Fruit fly (Drosophila melanogaster) Kc167 (cell line): ENCODE data around the gene noi.

ENCODE experiments used
- Myc ChIP-seq: fragments of >200 bp; optimal IDR thresholded peaks from 2 replicates; lab custom pipeline; 2017; ENCODE audit warnings: missing external identifiers
- Sin3A ChIP-seq: fragments of >200 bp; optimal IDR thresholded peaks from 2 replicates; lab custom pipeline; 2018; ENCODE audit warnings: missing external identifiers
- h ChIP-seq: fragments of >200 bp; optimal IDR thresholded peaks from 3 replicates; lab custom pipeline; 2018; ENCODE audit warnings: missing external identifiers
- insv ChIP-seq: fragments of >200 bp; optimal IDR thresholded peaks from 3 replicates; lab custom pipeline; 2018; ENCODE audit warnings: missing external identifiers
- psq ChIP-seq: fragments of >200 bp; optimal IDR thresholded peaks from 2 replicates; lab custom pipeline; 2017; ENCODE audit warnings: missing external identifiers
- ttk ChIP-seq: sonication (Bioruptor generic); optimal IDR thresholded peaks from 2 replicates; lab custom pipeline; 2017; ENCODE audit warnings: missing external identifiers

noi gene

DNA sequence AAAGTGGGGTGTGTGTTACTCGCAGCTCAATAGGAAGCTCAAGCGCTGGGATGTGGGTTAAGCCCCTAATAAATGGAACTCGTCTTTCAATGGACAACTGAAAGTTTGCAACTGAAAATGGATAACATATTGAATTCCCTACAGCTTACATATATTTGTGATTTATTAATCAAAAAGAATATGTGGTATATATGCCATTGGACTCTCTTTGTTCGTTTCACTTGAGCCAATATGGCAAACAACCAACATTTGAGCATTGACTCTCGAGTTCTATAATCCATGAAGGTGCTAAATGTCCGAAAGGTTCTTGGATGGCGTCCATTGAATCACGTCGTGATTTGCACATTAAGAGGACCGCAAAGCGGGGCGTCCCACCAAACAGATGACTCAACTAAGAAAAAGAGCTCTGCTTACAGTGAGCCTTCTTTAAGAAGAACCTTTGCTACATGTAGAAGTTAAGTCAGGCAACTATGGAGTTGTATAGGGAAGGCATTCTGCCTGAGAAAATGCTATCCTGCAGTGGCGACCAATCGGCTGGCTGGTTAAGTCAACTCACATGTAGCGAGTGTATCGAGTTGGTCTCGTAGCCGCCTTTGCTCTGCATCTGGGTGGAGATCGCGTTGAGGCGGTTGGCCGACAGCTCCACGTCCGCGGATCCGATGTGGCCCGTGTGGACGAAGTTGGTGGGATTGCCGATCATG lies 26.8 kb upstream of the noi start:
- TF ChIP-seq Sin3A (lab: Kevin White, UChicago) = no peak
- TF ChIP-seq insv (lab: Kevin White, UChicago) = no peak
- no peak for TF ChIP-seq Myc (lab: Kevin White, UChicago)
- no peak for TF ChIP-seq h (lab: Kevin White, UChicago)
- no peak for TF ChIP-seq psq
- no peak for TF ChIP-seq ttk (lab: Kevin White, UChicago)

DNA sequence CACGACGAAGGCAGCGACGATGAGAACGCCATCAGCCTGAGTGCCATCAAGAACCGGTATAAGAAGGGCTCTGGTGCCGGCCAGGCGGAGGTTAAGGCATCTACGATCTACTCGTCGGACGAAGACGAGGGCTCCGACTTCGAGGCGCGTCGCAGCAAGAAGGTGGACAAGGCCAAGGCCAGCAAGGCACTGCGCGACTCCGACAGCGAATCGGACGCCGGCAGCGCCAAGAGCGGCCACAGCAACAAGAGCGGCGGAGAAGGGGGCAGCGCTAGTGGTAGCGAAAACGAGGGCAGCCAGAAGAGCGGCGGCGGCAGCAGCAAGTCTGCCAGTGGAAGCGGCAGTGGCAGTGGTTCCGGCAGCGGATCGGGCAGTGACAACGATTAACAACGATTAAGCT lies 24.2 kb upstream of the noi start:
- TF ChIP-seq Myc (lab: Kevin White, UChicago) = no peak
- no peak for TF ChIP-seq ttk (lab: Kevin White, UChicago)
- TF ChIP-seq psq = no peak
- TF ChIP-seq insv (lab: Kevin White, UChicago) = no peak
- TF ChIP-seq h (lab: Kevin White, UChicago) = no peak
- TF ChIP-seq Sin3A (lab: Kevin White, UChicago) = no peak

DNA sequence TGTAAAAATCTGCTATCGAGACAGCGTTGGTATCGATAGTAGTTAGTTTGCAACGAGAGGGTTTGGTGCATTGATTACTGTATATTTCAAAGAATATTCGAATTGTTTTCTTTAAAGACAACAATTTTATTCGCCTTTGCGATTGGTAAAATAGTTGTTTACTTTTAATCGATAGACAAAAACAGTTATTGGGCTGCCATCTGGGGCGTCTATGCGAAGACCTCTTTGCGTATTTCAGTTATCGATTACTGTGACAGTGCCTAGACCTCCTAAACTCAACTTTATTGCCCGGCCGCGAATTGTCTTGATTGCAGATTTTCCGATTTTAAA lies 21.8 kb upstream of the noi start, which contains the start of gene Atu:
Gene Atu, plus strand, starts transcription at position 245 of the 330 bp plus-strand sequence.
- TF ChIP-seq h (lab: Kevin White, UChicago) = no peak
- no peak for TF ChIP-seq Sin3A (lab: Kevin White, UChicago)
- TF ChIP-seq ttk (lab: Kevin White, UChicago) = no peak
- no peak for TF ChIP-seq insv (lab: Kevin White, UChicago)
- no peak for TF ChIP-seq Myc (lab: Kevin White, UChicago)
- no peak for TF ChIP-seq psq

DNA sequence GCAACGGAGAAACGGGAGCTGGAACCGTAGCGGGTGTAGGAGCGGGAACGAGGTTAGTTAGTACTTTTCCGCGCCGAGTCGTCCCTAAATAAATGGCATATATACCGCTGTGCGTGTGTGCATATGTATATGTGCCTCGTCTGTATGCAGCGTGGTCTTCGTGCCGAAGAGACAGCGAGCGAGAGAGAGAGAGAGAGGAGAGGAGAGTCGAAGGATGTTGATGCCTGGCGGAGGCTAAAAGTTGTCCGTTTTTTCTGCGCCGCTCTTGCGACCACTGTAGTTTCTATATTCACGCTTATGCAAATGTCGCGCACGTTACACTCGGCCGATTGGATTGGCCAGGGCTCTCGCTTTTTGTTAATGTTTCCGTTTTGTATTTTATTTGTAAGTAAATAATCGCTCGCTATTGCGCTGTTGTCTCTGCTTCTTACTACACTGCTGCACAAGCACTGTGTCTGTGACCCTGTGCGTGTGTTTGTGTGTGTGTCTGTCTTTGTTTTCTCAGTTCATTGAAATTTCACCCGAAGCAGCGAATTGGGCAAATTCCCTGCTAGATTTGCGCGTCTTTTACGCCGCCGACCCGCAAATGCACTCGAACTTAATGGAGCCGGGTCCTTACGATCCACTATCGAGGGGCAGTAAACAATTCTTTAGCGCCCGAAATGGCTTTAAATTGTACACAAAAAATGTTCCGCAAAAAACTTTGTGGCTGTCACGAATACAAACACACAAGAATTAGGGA lies 21.3 kb upstream of the noi start, which contains the start of gene Rga:
Gene Rga, minus strand, starts transcription at position 741 of the 742 bp plus-strand sequence.
- TF ChIP-seq insv (lab: Kevin White, UChicago) (no peak), psq (no peak), h (lab: Kevin White, UChicago) (no peak), ttk (lab: Kevin White, UChicago) (no peak), Myc (lab: Kevin White, UChicago) (no peak), Sin3A (lab: Kevin White, UChicago) (no peak)

DNA sequence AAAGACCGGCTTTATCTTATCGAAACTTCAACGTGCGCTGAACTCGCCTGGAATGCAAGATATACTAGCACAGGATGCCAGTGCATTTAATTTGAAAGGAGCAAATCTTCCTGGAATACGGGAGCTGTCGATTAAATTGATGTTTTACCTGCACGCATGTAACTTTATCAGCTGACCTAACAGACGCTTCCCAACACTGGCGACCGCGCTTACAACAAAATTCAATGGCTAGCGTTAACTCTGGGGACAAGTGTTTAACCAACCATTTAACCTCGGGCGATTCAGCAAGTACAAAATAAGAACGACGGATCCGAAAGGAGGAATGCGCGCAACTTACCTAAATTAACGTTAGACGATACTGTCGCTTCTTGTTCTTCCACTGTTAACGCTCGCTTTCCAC lies 20.5 kb upstream of the noi start:
- TF ChIP-seq Sin3A (lab: Kevin White, UChicago) (no peak), insv (lab: Kevin White, UChicago) (no peak), h (lab: Kevin White, UChicago) (no peak), psq (no peak), Myc (lab: Kevin White, UChicago) (no peak), ttk (lab: Kevin White, UChicago) (no peak)

DNA sequence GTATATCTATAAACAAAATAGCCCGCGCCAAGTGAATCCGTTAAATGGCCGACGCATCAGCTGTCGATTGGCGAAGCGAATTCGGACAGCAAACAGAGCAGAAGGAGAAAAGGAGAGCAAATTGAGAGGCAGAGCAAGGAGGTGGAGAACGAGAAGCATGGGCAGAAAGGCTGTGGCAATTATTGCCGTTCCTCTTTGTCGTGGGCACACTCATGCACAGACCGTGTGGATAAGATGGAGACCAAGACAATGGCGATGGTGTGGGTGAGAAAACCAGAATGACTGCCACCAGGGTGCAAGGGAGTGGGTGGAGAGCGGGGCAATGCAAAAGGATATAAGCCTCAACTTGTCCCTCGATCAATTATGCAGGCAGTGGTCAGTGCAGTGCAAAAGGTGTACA lies 19.9 kb upstream of the noi start:
- TF ChIP-seq h (lab: Kevin White, UChicago) (no peak), Myc (lab: Kevin White, UChicago) (no peak), Sin3A (lab: Kevin White, UChicago) (no peak), insv (lab: Kevin White, UChicago) (no peak), psq (no peak), ttk (lab: Kevin White, UChicago) (no peak)

DNA sequence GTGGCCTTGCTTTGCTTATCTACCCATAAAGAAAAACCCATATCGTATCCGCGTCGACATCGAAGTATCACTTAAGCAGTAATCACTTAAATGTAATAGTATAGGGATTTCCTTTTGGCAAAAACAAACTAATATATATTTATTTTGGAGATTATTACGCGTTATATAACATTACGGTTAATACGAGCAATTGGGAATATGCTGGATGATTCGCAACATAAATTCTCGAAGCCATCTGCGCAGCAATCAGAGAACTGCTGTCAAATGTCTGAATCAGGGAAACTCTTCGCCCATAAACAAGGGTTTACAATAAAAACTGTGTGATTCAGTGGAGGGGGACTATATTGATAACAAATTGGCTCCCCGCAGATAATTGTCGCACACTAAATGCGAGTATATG lies 19.4 kb upstream of the noi start:
- no peak for TF ChIP-seq ttk (lab: Kevin White, UChicago)
- no peak for TF ChIP-seq h (lab: Kevin White, UChicago)
- no peak for TF ChIP-seq Sin3A (lab: Kevin White, UChicago)
- no peak for TF ChIP-seq insv (lab: Kevin White, UChicago)
- TF ChIP-seq Myc (lab: Kevin White, UChicago) = no peak
- TF ChIP-seq psq = no peak

DNA sequence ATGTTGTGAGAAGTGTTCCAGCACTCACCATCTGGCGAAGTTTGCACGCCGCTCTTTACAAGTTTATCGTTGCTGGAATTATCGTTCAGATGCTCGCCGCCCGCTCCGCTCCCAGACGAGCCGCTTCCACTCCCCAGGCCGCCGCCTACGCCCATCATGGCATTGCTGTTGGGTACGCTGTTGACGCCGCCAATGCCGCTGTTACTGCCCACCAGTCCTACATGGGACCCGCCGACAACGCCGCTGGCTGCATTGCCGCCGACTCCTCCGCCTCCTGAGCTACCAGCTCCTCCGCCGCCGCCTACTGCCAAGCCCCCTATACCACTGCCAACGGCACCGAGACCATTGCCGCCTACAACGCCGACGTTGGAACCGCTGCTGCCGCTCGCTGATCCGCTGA lies 17.2 kb upstream of the noi start:
- TF ChIP-seq Sin3A (lab: Kevin White, UChicago) (no peak), ttk (lab: Kevin White, UChicago) (no peak), psq (no peak), h (lab: Kevin White, UChicago) (no peak), insv (lab: Kevin White, UChicago) (no peak), Myc (lab: Kevin White, UChicago) (no peak)

DNA sequence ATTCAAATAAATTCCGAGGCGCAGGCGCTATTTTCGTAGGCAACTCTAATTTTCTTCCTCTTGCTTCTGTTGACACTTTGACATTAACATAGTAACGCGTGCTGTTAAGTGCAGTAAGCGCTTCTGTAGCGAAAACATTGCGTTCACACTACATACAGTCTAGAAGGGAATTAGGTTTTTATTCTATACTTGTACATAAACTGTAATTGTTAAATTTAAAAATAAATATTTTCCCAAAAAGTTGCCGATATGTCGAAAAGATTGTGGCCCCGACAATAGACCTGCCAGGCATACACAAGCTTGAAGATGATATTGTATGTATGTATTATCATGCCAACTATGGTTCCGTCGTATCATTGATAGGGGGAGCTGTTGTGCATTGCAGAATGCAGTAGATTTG lies 15.2 kb upstream of the noi start, which contains the start of gene asl:
Gene asl, minus strand, starts transcription at position 67 of the 400 bp plus-strand sequence.
- TF ChIP-seq psq (no peak), Sin3A (lab: Kevin White, UChicago) (no peak), ttk (lab: Kevin White, UChicago) (no peak), h (lab: Kevin White, UChicago) (no peak), insv (lab: Kevin White, UChicago) (no peak), Myc (lab: Kevin White, UChicago) (no peak)

DNA sequence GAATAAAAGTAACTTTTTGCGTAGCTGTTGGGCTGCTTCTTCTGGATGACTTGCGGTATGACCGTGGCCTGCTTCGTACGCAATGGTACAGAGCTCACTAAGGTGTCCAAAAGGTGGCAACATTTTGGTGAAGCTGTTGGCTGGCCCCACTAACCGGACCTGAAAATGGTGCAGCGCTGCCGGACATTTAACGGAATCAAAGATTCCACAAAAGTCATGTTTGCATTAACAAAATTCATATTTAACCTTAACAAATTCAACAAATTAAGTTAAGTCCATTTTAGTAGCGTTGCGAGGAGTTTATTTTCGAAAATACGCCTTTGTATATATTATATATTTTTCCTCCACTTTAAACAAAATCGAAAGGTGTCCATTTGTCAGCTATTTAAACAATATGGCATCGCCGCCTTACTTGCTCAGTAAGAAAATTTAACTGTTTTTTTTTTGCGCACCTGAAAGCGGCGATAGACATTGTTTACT lies 9.8 kb upstream of the noi start, which contains the start of the genes kra and SecS:
Gene kra, minus strand, starts transcription at position 93 of the 480 bp plus-strand sequence.
Gene SecS, plus strand, starts transcription at position 390 of the 480 bp plus-strand sequence.
- TF ChIP-seq Myc (lab: Kevin White, UChicago) = no peak
- no peak for TF ChIP-seq ttk (lab: Kevin White, UChicago)
- TF ChIP-seq h (lab: Kevin White, UChicago) = no peak
- no peak for TF ChIP-seq Sin3A (lab: Kevin White, UChicago)
- no peak for TF ChIP-seq insv (lab: Kevin White, UChicago)
- TF ChIP-seq psq = no peak

DNA sequence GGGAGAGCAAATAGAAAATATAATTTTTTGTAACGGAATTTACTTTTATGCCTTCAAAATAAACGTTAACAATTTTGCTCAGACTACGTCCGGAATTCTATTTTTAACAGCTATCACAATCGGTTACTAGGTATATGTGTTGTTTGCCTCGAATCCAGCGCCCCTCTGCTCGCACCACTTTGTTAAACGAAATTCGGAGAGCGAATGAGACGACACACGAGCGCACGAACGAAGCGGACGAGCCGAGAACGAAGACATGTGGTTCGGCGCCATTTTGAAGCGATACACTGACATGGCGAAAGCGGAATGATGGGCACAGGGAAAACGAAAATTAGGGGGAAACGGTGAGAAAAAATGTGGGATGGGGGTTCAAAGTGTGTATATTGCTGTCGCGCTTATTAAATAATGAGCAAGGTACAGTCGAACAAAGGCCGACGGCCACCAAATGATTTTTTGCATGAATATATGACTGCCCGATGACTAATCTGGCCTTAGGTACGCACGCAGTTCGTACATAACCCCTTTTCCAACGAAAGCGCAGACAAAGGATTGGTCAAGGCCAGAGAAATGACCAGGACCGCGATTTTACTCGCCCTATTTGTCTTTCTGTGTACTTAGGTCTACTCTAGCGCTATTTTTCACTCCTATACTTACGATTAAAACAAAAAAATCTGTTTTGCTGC lies 9.2 kb upstream of the noi start:
- no peak for TF ChIP-seq ttk (lab: Kevin White, UChicago)
- TF ChIP-seq insv (lab: Kevin White, UChicago) = no peak
- TF ChIP-seq h (lab: Kevin White, UChicago) = no peak
- TF ChIP-seq psq = no peak
- TF ChIP-seq Sin3A (lab: Kevin White, UChicago) = no peak
- no peak for TF ChIP-seq Myc (lab: Kevin White, UChicago)
